Worm (Caenorhabditis elegans) whole organism, L4/young adult: ENCODE data around the gene npp-27.
"Not testable (repeated sequence)": the region's sequence is repeated elsewhere in the genome, so short reads cannot be mapped to it uniquely, and the experiment has no call there.

Experiments
- W03F9.2 ChIP-seq: fragments of 150-350 bp; optimal IDR thresholded peaks from 2 replicates; lab custom pipeline; 2014; ENCODE audit warnings: missing biosample characterization, missing genetic modification characterization
- dao-5 ChIP-seq: sonication (generic microtip); optimal IDR thresholded peaks from 2 replicates; lab custom pipeline; 2016; ENCODE audit warnings: missing genotype, missing genetic modification characterization, moderate library complexity, missing compliant biosample characterization
- him-1 ChIP-seq: sonication (generic microtip); optimal IDR thresholded peaks from 2 replicates; lab custom pipeline; 2016; ENCODE audit warnings: missing genotype, missing genetic modification reagents, missing genetic modification characterization, missing compliant biosample characterization

The npp-27 gene

DNA sequence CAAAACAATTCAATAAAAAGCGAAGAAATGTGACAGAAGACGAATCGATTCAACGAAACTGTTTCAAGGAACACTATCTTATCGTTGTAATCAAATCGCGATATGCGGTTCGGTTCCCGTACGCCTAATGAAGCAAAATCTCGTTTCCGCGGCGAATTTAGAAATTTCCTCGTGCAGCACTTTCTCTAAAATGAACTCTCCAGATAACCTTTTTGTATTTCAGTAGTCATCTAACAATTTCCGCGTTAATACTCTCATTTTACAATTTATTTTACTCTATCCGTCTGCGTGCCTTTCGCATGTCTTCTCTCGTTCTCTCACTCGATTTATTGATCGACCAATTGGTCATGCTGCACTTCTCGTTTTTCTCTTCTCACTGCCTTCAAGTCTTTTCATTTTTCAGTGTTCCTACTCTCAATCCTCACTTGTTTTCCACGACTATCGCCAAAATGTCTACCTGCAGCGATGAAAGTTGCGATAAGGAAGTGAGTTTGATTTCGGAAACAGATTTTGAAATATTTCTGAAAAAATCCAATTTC lies at the start of gene npp-27, which contains the start of gene ntl-4:
TSS of gene npp-27 (minus strand) at position 51 of the 539 bp plus-strand sequence.
TSS of gene ntl-4 (plus strand) at position 379 of the 539 bp plus-strand sequence.
- TF ChIP-seq him-1 (tag; lab: Kevin White, UChicago), result no peak
- no peak for TF ChIP-seq W03F9.2 (tag; lab: Kevin White, UChicago)
- TF ChIP-seq dao-5 (tag; lab: Kevin White, UChicago), result no peak

DNA sequence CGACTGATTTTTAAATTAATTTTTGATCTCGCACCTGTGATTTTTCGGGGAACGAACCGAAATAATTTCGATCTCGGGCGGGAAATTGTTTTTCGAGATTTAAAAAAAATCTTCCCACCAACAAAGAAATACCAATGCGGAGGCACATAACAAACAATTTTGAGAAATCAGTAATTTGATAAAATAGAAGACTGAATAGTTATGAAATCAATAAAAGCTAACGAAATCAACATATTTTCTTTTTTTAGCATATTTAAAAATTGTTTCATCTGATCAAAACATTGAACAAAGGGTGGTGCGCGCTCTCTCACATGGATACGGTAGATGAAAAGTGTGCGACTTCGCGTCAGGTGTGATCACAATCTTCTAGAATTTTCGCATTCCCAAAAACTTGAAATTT lies 48.0 kb upstream of the npp-27 start:
- TF ChIP-seq him-1 (tag; lab: Kevin White, UChicago) (no peak), W03F9.2 (tag; lab: Kevin White, UChicago) (no peak), dao-5 (tag; lab: Kevin White, UChicago) (no peak)

DNA sequence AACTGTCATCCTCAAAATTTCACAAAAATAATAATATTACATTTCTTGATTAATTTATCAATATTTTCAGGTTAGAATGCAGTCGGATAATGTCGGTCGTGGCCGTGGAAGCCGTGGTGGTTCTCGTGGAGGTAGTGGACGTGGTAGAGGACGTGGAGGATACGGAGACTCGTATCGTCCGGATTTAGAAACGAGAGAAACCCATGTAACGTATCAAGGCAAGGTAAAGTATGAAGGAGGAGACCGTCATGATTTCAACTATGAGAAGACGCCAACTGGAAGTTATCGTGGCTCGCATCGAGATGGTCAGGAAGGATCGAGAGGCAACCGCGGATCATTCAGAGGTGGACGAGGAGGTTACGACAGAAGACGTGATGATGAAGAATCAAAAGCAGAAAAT lies 47.5 kb upstream of the npp-27 start, which contains the start of gene frpr-10:
TSS of gene frpr-10 (plus strand) at position 301 of the 400 bp plus-strand sequence.
- no peak for TF ChIP-seq dao-5 (tag; lab: Kevin White, UChicago)
- TF ChIP-seq him-1 (tag; lab: Kevin White, UChicago), result no peak
- no peak for TF ChIP-seq W03F9.2 (tag; lab: Kevin White, UChicago)

DNA sequence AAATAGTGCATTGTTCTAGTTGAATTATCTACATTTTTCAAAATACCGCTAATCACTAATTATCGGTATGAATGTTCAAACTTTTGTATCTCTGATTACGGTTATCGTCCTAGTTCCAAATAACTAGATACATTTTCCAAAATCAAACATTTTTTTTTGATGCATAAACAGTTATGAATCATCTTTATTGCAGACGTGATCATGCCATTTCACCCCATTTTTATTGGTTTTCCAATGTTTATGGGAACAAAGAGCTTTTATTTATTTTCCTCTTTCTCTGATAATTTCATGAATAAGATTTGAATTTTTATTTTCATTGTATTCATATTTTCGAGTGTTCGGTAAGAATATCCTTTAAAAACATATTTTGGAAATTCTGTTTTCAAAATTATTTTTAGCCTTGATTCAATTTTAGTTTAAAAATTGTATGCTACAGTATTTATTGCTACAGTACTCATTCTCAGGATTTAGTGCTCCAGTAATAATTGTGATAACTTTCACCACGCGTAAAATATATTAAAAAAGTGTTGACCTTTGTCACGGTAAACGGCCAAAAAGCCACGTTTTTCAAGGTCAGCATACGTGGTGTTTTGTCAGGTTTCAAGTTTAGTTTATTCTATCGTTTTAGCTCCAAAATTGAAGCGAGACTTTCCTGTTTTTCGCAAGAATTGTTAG lies 46.7 kb upstream of the npp-27 start, which contains the start of gene csr-1:
TSS of gene csr-1 (plus strand) at position 625 of the 675 bp plus-strand sequence.
- TF ChIP-seq dao-5 (tag; lab: Kevin White, UChicago), result no peak
- TF ChIP-seq him-1 (tag; lab: Kevin White, UChicago), result no peak
- TF ChIP-seq W03F9.2 (tag; lab: Kevin White, UChicago), result no peak

DNA sequence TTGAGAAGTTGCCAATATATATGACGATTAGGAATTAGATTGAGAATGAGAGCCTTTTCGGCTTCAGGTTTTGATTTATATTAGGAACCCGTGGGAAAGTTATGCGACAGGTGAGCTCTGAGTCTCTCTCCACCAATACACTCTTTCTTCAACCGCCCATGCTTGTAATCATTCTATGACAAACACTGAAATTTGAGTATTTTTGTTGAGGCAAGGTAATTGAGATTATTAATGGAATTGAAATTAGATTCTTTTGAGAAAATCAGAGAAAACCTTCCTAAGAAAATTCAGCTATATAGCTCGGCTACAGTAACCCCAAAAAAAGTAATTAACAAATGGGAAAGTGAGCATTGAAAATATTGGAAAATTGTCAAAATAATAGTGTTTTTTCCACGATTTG lies 45.8 kb upstream of the npp-27 start, which contains the start of gene ceh-19:
TSS of gene ceh-19 (minus strand) at position 101 of the 400 bp plus-strand sequence.
- TF ChIP-seq dao-5 (tag; lab: Kevin White, UChicago) (no peak), W03F9.2 (tag; lab: Kevin White, UChicago) (no peak), him-1 (tag; lab: Kevin White, UChicago) (no peak)

DNA sequence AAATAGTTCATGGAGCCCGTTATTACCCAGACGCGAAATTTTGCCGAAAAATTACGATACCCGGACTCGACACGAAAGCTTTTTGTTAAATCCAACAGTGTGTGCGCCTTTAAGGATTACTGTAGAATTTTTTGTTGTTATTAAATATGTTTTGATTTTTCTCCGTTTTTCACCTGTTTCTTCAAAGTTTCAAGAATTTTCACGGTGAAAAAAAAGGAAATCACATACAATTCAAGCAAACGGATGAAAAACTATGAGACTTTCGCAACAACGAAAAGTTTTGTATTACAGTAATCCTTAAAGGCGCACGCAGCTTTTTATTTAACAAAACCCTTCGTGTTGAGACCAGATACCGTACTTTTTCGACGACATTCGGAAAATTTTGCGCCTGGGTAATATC lies 44.0 kb upstream of the npp-27 start:
- TF ChIP-seq dao-5 (tag; lab: Kevin White, UChicago), result no peak
- TF ChIP-seq him-1 (tag; lab: Kevin White, UChicago), result no peak
- TF ChIP-seq W03F9.2 (tag; lab: Kevin White, UChicago), result no peak

DNA sequence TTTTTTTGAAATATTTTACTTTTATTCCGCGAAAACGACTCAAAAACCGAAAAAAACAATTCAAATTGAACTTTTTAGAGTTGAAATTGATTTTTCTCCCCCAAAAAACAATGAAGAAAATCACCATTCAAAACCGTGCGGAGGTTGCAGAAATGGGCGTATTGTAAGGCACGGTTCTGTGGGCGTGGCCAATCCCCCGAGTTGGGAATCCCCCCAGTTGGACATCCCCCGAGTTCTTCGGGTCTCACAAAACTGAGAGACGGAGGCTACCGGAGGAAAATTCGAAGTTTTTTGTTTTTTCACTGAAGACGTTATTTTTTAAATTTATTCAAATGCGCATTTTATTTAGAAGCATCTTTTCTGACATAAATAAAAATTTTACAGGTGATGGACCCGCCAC lies 38.2 kb upstream of the npp-27 start, which contains the start of gene mcm-3AP:
TSS of gene mcm-3AP (plus strand) at position 383 of the 400 bp plus-strand sequence.
- TF ChIP-seq dao-5, W03F9.2, him-1 (tag; lab: Kevin White, UChicago): not testable (repeated sequence)

DNA sequence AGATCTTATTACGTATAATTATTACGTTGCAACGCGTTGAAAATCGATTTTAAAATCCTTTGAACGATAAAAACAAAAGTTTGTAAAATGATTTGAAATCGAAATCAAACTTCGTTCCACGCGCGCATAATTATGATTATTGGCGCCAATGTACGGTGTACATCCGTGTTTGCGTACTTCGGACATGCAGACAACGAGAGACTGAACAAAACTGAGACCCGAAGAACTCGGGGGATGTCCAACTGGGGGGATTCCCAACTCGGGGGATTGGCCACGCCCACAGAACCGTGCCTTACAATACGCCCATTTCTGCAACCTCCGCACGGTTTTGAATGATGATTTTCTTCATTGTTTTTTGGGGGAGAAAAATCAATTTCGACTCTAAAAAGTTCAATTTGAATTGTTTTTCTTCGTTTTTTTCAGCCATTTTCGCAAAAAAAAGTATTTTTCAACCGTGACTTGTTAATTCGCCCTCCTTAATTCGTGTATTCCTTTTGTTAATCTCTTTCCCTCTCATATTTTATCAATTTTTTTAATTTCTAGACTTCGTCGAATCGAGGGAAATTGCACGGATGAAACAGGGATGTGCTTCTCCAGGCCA lies 37.0 kb upstream of the npp-27 start, which contains the start of gene F20D12.12:
TSS of gene F20D12.12 (plus strand) at position 542 of the 601 bp plus-strand sequence.
- peak; percentile 46 for TF ChIP-seq W03F9.2 (tag; lab: Kevin White, UChicago)

DNA sequence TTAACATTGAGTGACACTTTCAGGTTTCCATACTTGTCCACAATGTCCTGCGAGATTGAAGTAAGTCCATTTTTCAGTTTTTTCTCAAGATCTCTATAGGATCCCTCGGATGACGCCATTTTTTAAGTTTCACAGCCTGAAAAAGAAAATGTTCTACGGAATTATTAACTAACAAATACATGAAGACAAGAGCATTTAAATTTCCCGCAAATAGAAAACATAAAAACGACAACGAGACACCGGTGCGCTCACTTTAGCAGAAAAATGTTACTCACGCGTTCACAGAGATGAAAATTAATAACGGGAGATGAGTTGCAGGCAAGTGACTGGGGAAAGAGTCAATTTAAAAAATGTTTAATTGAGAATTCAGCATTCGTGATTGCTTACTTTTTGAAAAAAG lies 36.4 kb upstream of the npp-27 start, which contains the start of gene czw-1:
TSS of gene czw-1 (minus strand) at position 369 of the 400 bp plus-strand sequence.
- TF ChIP-seq dao-5 (tag; lab: Kevin White, UChicago), result no peak

DNA sequence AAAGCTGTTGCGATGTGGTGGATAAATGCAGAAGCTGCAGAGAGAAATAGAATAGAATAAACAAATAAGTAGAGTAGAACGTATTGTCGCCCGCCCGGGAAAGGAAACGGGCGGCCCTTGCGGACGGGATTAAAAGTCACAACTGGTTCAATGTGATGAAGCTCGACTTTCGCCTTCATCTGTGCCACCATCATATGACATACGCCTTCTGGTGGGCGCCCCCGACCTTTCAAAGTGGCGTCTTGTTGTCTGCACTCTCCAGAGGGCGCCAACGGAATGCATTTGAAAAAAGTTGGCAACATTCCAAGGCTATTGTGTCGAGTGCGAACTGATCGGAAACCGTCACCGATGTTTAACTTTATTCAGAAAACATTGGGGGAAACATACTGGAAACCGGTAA lies 33.2 kb upstream of the npp-27 start:
- no peak for TF ChIP-seq dao-5 (tag; lab: Kevin White, UChicago)
- TF ChIP-seq him-1 (tag; lab: Kevin White, UChicago), result no peak
- no peak for TF ChIP-seq W03F9.2 (tag; lab: Kevin White, UChicago)

DNA sequence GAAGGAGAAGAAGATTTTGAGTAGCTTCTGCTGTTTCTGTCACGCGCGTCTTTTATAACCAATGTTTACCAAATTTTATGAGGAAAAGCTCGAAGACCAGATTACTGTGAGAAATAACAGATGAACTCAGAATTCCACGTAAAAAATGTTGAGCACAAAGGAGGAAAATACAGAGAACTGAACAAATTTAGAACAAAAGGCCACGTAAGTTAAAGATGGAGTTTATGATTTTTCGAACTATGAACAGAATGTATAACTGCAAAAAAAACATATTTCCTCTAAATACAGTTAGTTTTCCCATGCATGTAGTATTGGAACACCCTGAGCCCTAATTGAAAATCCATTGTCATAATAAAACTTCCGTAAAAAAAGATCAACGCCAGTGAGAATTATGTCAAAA lies 30.9 kb upstream of the npp-27 start, which contains the start of gene exc-9:
TSS of gene exc-9 (minus strand) at position 101 of the 400 bp plus-strand sequence.
- TF ChIP-seq him-1 (tag; lab: Kevin White, UChicago) (no peak), W03F9.2 (tag; lab: Kevin White, UChicago) (no peak), dao-5 (tag; lab: Kevin White, UChicago) (no peak)

DNA sequence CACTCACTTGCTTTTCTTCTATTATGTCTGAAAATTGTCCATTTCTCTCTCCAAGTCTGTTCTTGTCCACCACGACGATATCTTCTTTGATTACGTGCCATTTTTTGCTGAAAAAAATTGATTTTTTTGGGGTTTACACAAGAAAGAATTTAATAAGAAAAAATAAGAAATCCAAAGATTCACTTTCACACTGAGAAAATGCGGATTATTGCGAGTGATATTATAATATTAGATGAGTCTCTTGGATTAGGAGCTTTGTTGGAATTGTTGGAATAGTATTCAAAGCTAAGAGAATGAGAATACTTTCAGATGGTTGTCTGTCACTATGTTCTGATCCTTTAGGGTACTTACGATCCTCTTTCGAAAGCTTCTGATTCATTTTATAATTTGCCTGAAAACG lies 28.8 kb upstream of the npp-27 start, which contains the start of gene F20D12.7:
TSS of gene F20D12.7 (minus strand) at position 101 of the 400 bp plus-strand sequence.
- TF ChIP-seq him-1 (tag; lab: Kevin White, UChicago), result no peak
- TF ChIP-seq dao-5 (tag; lab: Kevin White, UChicago), result no peak
- TF ChIP-seq W03F9.2 (tag; lab: Kevin White, UChicago), result no peak

DNA sequence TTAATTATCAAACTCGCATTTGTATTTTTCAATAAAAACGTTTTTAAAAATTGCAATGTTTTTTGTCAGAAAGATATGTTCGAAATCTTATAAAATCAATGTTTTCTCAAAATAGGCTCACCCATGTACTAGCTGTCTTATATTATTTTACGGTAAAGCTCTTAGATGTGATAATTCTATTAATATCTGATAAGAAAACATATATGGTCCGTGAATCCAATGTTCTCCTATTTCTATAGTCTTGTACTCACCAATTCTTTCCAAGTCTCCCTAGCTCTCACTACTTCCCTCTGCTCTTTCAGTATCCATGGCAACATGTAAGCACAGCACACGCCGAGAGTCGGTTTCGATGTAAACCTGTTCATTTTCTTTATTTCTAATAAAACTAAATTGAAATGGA lies 23.7 kb upstream of the npp-27 start, which contains the start of gene bbs-2:
TSS of gene bbs-2 (plus strand) at position 301 of the 400 bp plus-strand sequence.
- no peak for TF ChIP-seq him-1 (tag; lab: Kevin White, UChicago)
- TF ChIP-seq W03F9.2 (tag; lab: Kevin White, UChicago), result no peak
- TF ChIP-seq dao-5 (tag; lab: Kevin White, UChicago), result no peak
